Worm (Caenorhabditis elegans) whole organism, L1 larva: ENCODE results near the gene msra-1.

Experiments
- C16A3.4 ChIP-seq: fragments of 150-350 bp; optimal IDR thresholded peaks from 2 replicates; lab custom pipeline; 2014; ENCODE audit warnings: missing biosample characterization, missing genetic modification characterization
- C34B4.2 ChIP-seq: sonication (generic microtip); optimal IDR thresholded peaks from 2 replicates; lab custom pipeline; 2017; ENCODE audit warnings: mild to moderate bottlenecking, missing genetic modification characterization, missing compliant biosample characterization
- Y116A8C.19 ChIP-seq: sonication (generic microtip); optimal IDR thresholded peaks from 2 replicates; lab custom pipeline; 2016; ENCODE audit warnings: missing compliant biosample characterization, missing genetic modification characterization, borderline replicate concordance
- aha-1 ChIP-seq: fragments of 150-350 bp; optimal IDR thresholded peaks from 2 replicates; lab custom pipeline; 2014; ENCODE audit warnings: missing biosample characterization, missing genetic modification characterization
- ama-1 ChIP-seq: fragments of 150-350 bp; optimal IDR thresholded peaks from 2 replicates; lab custom pipeline; 2014
- ceh-82 ChIP-seq, 3 experiments: fragments of 150-350 bp in 1 of 3; sonication (generic microtip) in 2 of 3; optimal IDR thresholded peaks; 2 replicates each; lab custom pipeline; 2014 to 2017; ENCODE audit warnings: missing biosample characterization in 3 of 3, missing genetic modification characterization in 3 of 3
- ceh-88 ChIP-seq: fragments of 200-800 bp; sonication (Bioruptor generic); IDR thresholded peaks from 2 replicates; pipeline ENCODE4 v1.3.6; 2022; ENCODE audit warnings: missing genetic modification characterization, missing compliant biosample characterization
- ces-1 ChIP-seq: fragments of 150-350 bp; optimal IDR thresholded peaks from 2 replicates; lab custom pipeline; 2014; ENCODE audit warnings: missing biosample characterization, missing genetic modification reagents, missing genetic modification characterization
- dsc-1 ChIP-seq: sonication (generic microtip); optimal IDR thresholded peaks from 2 replicates; lab custom pipeline; 2016; ENCODE audit warnings: mild to moderate bottlenecking, missing genetic modification characterization, missing compliant biosample characterization
- efl-1 ChIP-seq, 4 experiments: fragments of 150-350 bp; optimal IDR thresholded peaks in 3 of 4; peaks in 1 of 4; 1 replicate in 1 of 4; 2 replicates in 3 of 4; lab custom pipeline; 2014; ENCODE audit warnings: missing biosample characterization in 2 of 4, missing genetic modification characterization in 2 of 4, missing genetic modification reagents in 2 of 4
- efl-3 ChIP-seq: fragments of 200-800 bp; sonication (Bioruptor generic); optimal IDR thresholded peaks from 2 replicates; lab custom pipeline; 2018; ENCODE audit warnings: mild to moderate bottlenecking, missing genetic modification characterization, missing compliant biosample characterization
- egl-13 ChIP-seq: sonication (generic microtip); optimal IDR thresholded peaks from 2 replicates; lab custom pipeline; 2016; ENCODE audit warnings: missing genotype, missing genetic modification reagents, missing genetic modification characterization, missing compliant biosample characterization
- egl-27 ChIP-seq, 2 experiments: fragments of 150-350 bp in 1 of 2; sonication (generic microtip); optimal IDR thresholded peaks; 3 replicates each; lab custom pipeline; 2017 to 2018; ENCODE audit warnings: missing biosample characterization in 2 of 2, missing genetic modification characterization in 2 of 2, missing genetic modification reagents in 2 of 2
- fkh-4 ChIP-seq: sonication (generic microtip); optimal IDR thresholded peaks from 2 replicates; lab custom pipeline; 2016; ENCODE audit warnings: missing compliant biosample characterization, missing genetic modification characterization, borderline replicate concordance
- fos-1 ChIP-seq: fragments of 150-350 bp; optimal IDR thresholded peaks from 2 replicates; lab custom pipeline; 2014; ENCODE audit warnings: missing biosample characterization, missing genetic modification characterization
- grh-1 ChIP-seq: fragments of 200-800 bp; sonication (Bioruptor generic); IDR thresholded peaks from 2 replicates; pipeline ENCODE4 v1.3.6; 2022; ENCODE audit warnings: missing genetic modification reagents, missing genetic modification characterization, missing compliant biosample characterization
- hlh-4 ChIP-seq: sonication (generic microtip); optimal IDR thresholded peaks from 2 replicates; lab custom pipeline; 2016; ENCODE audit warnings: mild to moderate bottlenecking, missing genetic modification characterization, missing compliant biosample characterization
- irx-1 ChIP-seq: sonication (generic microtip); optimal IDR thresholded peaks from 2 replicates; lab custom pipeline; 2016; ENCODE audit warnings: missing genetic modification characterization, missing compliant biosample characterization
- jun-1 ChIP-seq: fragments of 150-350 bp; optimal IDR thresholded peaks from 2 replicates; lab custom pipeline; 2014; ENCODE audit warnings: missing biosample characterization, missing genetic modification reagents, missing genetic modification characterization
- lin-13 ChIP-seq: fragments of 150-350 bp; optimal IDR thresholded peaks from 2 replicates; lab custom pipeline; 2014; ENCODE audit warnings: missing biosample characterization, missing genetic modification reagents, missing genetic modification characterization
- lin-14 ChIP-seq: fragments of 200-800 bp; sonication (Bioruptor generic); optimal IDR thresholded peaks from 2 replicates; lab custom pipeline; 2018; ENCODE audit warnings: mild to moderate bottlenecking, missing genetic modification characterization, moderate library complexity, missing compliant biosample characterization
- lin-35 ChIP-seq, 2 experiments: fragments of 150-350 bp; optimal IDR thresholded peaks; 2 replicates each; lab custom pipeline; 2014; ENCODE audit warnings: missing biosample characterization in 2 of 2, missing genetic modification characterization in 2 of 2, missing genetic modification reagents in 2 of 2
- lir-3 ChIP-seq: sonication (generic microtip); optimal IDR thresholded peaks from 2 replicates; lab custom pipeline; 2016; ENCODE audit warnings: mild to moderate bottlenecking, missing genetic modification characterization, moderate library complexity, missing compliant biosample characterization; ENCODE audit not compliant: poor library complexity
- mab-9 ChIP-seq: fragments of 200-800 bp; sonication (Bioruptor generic); IDR thresholded peaks from 2 replicates; pipeline ENCODE4 v1.3.6; 2022; ENCODE audit warnings: missing genetic modification reagents, missing genetic modification characterization, missing compliant biosample characterization
- mef-2 ChIP-seq: fragments of 150-350 bp; optimal IDR thresholded peaks from 2 replicates; lab custom pipeline; 2014; ENCODE audit warnings: missing biosample characterization, missing genetic modification characterization
- nhr-20 ChIP-seq: sonication (generic microtip); optimal IDR thresholded peaks from 2 replicates; lab custom pipeline; 2016; ENCODE audit warnings: mild to moderate bottlenecking, missing genetic modification characterization, missing compliant biosample characterization
- nhr-237 ChIP-seq: fragments of 150-350 bp; optimal IDR thresholded peaks from 2 replicates; lab custom pipeline; 2014; ENCODE audit warnings: missing biosample characterization, missing genetic modification characterization
- nhr-28 ChIP-seq: fragments of 150-350 bp; optimal IDR thresholded peaks from 2 replicates; lab custom pipeline; 2014; ENCODE audit warnings: missing biosample characterization, missing genetic modification characterization
- nhr-47 ChIP-seq: sonication (generic microtip); optimal IDR thresholded peaks from 2 replicates; lab custom pipeline; 2016; ENCODE audit warnings: mild to moderate bottlenecking, missing genetic modification characterization, moderate library complexity, missing compliant biosample characterization
- nhr-71 ChIP-seq: sonication (generic microtip); optimal IDR thresholded peaks from 2 replicates; lab custom pipeline; 2016; ENCODE audit warnings: mild to moderate bottlenecking, missing genetic modification characterization, moderate library complexity, missing compliant biosample characterization
- nhr-76 ChIP-seq: sonication (generic microtip); optimal IDR thresholded peaks from 2 replicates; lab custom pipeline; 2017; ENCODE audit warnings: missing biosample characterization, missing genetic modification characterization
- nhr-77 ChIP-seq: fragments of 150-350 bp; optimal IDR thresholded peaks from 2 replicates; lab custom pipeline; 2014; ENCODE audit warnings: missing biosample characterization, missing genetic modification characterization
- nhr-90 ChIP-seq: sonication (generic microtip); optimal IDR thresholded peaks from 2 replicates; lab custom pipeline; 2016; ENCODE audit warnings: mild to moderate bottlenecking, missing genetic modification characterization, missing compliant biosample characterization; ENCODE audit not compliant: poor library complexity
- pag-3 ChIP-seq: sonication (generic microtip); optimal IDR thresholded peaks from 2 replicates; lab custom pipeline; 2017; ENCODE audit warnings: missing genetic modification characterization, mild to moderate bottlenecking, missing compliant biosample characterization, antibody characterized with exemption, borderline replicate concordance; ENCODE audit not compliant: insufficient read depth
- rnt-1 ChIP-seq: sonication (generic microtip); optimal IDR thresholded peaks from 2 replicates; lab custom pipeline; 2016; ENCODE audit warnings: mild to moderate bottlenecking, missing genetic modification characterization, moderate library complexity, missing compliant biosample characterization
- snu-23 ChIP-seq: sonication (generic microtip); optimal IDR thresholded peaks from 2 replicates; lab custom pipeline; 2016; ENCODE audit warnings: missing genetic modification characterization, missing compliant biosample characterization
- sox-4 ChIP-seq: sonication (generic microtip); optimal IDR thresholded peaks from 2 replicates; lab custom pipeline; 2016; ENCODE audit warnings: missing genetic modification characterization, missing compliant biosample characterization
- sptf-1 ChIP-seq: fragments of 150-350 bp; optimal IDR thresholded peaks from 2 replicates; lab custom pipeline; 2014; ENCODE audit warnings: missing biosample characterization, missing genetic modification characterization
- swsn-7 ChIP-seq: sonication (generic microtip); optimal IDR thresholded peaks from 2 replicates; lab custom pipeline; 2016; ENCODE audit warnings: missing genetic modification characterization, missing compliant biosample characterization
- tbx-2 ChIP-seq: sonication (generic microtip); optimal IDR thresholded peaks from 2 replicates; lab custom pipeline; 2016; ENCODE audit warnings: missing genetic modification characterization, missing compliant biosample characterization
- tlp-1 ChIP-seq: fragments of 150-350 bp; optimal IDR thresholded peaks from 2 replicates; lab custom pipeline; 2014; ENCODE audit warnings: missing biosample characterization, missing genetic modification characterization
- unc-62 ChIP-seq: fragments of 150-350 bp; optimal IDR thresholded peaks from 2 replicates; lab custom pipeline; 2014; ENCODE audit warnings: missing biosample characterization, missing genetic modification reagents, missing genetic modification characterization
- unc-86 ChIP-seq: sonication (generic microtip); optimal IDR thresholded peaks from 2 replicates; lab custom pipeline; 2016; ENCODE audit warnings: missing genetic modification characterization, missing compliant biosample characterization
- unc-98 ChIP-seq: fragments of 200-800 bp; sonication (Bioruptor generic); IDR thresholded peaks from 2 replicates; pipeline ENCODE4 v1.3.6; 2022; ENCODE audit warnings: missing genetic modification characterization, missing compliant biosample characterization
- vab-15 ChIP-seq: sonication (generic microtip); optimal IDR thresholded peaks from 2 replicates; lab custom pipeline; 2017; ENCODE audit warnings: missing genotype, mild to moderate bottlenecking, missing genetic modification characterization, missing compliant biosample characterization
- xbp-1 ChIP-seq: sonication (generic microtip); optimal IDR thresholded peaks from 2 replicates; lab custom pipeline; 2016; ENCODE audit warnings: missing genetic modification characterization, missing compliant biosample characterization
- zag-1 ChIP-seq: fragments of 150-350 bp; optimal IDR thresholded peaks from 2 replicates; lab custom pipeline; 2014; ENCODE audit warnings: missing biosample characterization, missing genetic modification characterization
- zip-4 ChIP-seq: fragments of 200-800 bp; sonication (Bioruptor generic); optimal IDR thresholded peaks from 2 replicates; lab custom pipeline; 2018; ENCODE audit warnings: mild to moderate bottlenecking, missing genetic modification characterization, moderate library complexity, missing compliant biosample characterization
- ztf-11 ChIP-seq, 2 experiments: sonication (generic microtip); optimal IDR thresholded peaks; 2 replicates each; lab custom pipeline; 2016 to 2017; ENCODE audit warnings: missing genetic modification characterization in 2 of 2, missing biosample characterization in 1 of 2, missing compliant biosample characterization in 1 of 2

The msra-1 gene

DNA sequence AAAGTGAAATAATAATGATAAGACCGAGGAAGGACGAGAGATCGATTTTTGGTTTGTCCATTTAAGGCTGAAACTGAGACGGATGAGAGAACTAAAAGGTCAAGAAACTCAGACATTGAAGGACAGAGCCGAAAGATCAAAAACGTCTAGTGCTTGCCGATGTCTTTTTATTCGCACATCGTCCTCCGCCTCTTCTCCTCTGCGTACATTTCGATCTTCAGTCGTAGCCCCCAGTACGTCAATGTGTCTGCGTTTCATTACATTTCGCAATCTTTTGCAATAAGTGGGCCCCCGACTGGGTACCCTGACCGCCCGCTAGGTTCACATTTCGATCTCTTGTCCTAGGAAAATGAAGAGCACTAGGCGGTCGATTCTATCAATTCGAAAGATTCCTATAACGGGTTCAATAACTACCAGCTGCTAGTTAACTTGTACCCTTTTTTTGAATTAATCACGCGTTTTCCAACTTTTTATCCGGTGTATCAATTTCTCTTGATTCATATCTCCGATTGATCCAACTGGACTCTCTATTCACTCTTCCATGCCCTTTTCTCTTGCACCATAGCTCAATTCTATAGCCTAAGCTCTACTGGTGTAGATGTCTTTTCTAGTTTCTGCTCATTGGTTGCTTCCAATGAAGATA is 28.3 kb upstream of the msra-1 start (continued):
- no peak for TF ChIP-seq mab-9 (GFP tag; lab: Robert Waterston, UW)
- no peak for TF ChIP-seq sptf-1 (tag; lab: Kevin White, UChicago)
- no peak for TF ChIP-seq nhr-28
- peak; percentile 33 for TF ChIP-seq nhr-90 (tag; lab: Kevin White, UChicago)
- peak; percentile 37 for TF ChIP-seq tbx-2 (tag; lab: Kevin White, UChicago)
- no peak for TF ChIP-seq sox-4
- TF ChIP-seq jun-1 = no peak
- TF ChIP-seq ceh-88 = no peak
- no peak for TF ChIP-seq Y116A8C.19 (tag; lab: Kevin White, UChicago)
- peak; percentile 36 for TF ChIP-seq nhr-47
- no peak for TF ChIP-seq unc-62 (GFP tag; lab: Kevin White, UChicago)
- no peak for TF ChIP-seq lir-3 (tag; lab: Kevin White, UChicago)
- TF ChIP-seq irx-1 (tag; lab: Kevin White, UChicago) = no peak
- TF ChIP-seq egl-13 (tag; lab: Kevin White, UChicago) = no peak
- TF ChIP-seq ces-1 = no peak
- peak; percentile 77 for TF ChIP-seq nhr-71
- no peak for TF ChIP-seq tlp-1
- peak; percentile 38 for TF ChIP-seq rnt-1 (tag; lab: Kevin White, UChicago)
- peak; percentile 53 for TF ChIP-seq xbp-1 (tag; lab: Kevin White, UChicago)
- TF ChIP-seq lin-14 (GFP tag; lab: Kevin White, UChicago) = peak; percentile 87
- no peak for TF ChIP-seq fos-1
- TF ChIP-seq egl-27 (tag; optimal IDR thresholded peaks at IDR 0.05; lab: Kevin White, UChicago) = peak; percentile 46 to 68
- TF ChIP-seq nhr-237 (tag; lab: Kevin White, UChicago) = peak; percentile 53
- no peak for TF ChIP-seq C16A3.4 (tag; lab: Kevin White, UChicago)
- peak; percentile 34 to 44 for TF ChIP-seq lin-35 (GFP tag; optimal IDR thresholded peaks at IDR 0.05; lab: Kevin White, UChicago)
- peak; percentile 67 for TF ChIP-seq snu-23 (GFP tag; lab: Kevin White, UChicago)
- TF ChIP-seq unc-86 (tag; lab: Kevin White, UChicago) = no peak
- TF ChIP-seq nhr-76 (tag; lab: Kevin White, UChicago) = no peak
- no peak for TF ChIP-seq dsc-1 (tag; lab: Kevin White, UChicago)
- TF ChIP-seq zip-4 (GFP tag; lab: Kevin White, UChicago) = peak; percentile 75
- no peak for TF ChIP-seq lin-13 (GFP tag; lab: Kevin White, UChicago)
- no peak for TF ChIP-seq vab-15
- TF ChIP-seq C34B4.2 (tag; lab: Kevin White, UChicago) = no peak
- TF ChIP-seq pag-3 (tag; lab: Kevin White, UChicago) = no peak
- no peak for TF ChIP-seq aha-1
- no peak for TF ChIP-seq efl-3 (GFP tag; lab: Kevin White, UChicago)
- no peak for TF ChIP-seq ama-1 (lab: Kevin White, UChicago)
- no peak for TF ChIP-seq fkh-4 (tag; lab: Kevin White, UChicago)
- TF ChIP-seq swsn-7 (tag; lab: Kevin White, UChicago) = peak; percentile 33
- peak; percentile 66 for TF ChIP-seq nhr-20 (tag; lab: Kevin White, UChicago)
- TF ChIP-seq ceh-82 (tag; optimal IDR thresholded peaks at IDR 0.05; lab: Kevin White, UChicago) = peak; percentile 50 to 76 (median 71)
- no peak for TF ChIP-seq nhr-77 (tag; lab: Kevin White, UChicago)
- TF ChIP-seq mef-2 (tag; lab: Kevin White, UChicago) = no peak
- TF ChIP-seq hlh-4 (tag; lab: Kevin White, UChicago) = no peak
- no peak for TF ChIP-seq zag-1 (tag; lab: Kevin White, UChicago)
- TF ChIP-seq efl-1 (optimal IDR thresholded peaks at IDR 0.05; lab: Kevin White, UChicago) = peak; percentile 42 to 62
- TF ChIP-seq efl-1 (GFP tag; optimal IDR thresholded peaks at IDR 0.05 in 1 of 2; lab: Kevin White, UChicago) = peak; percentile 12 to 93
- no peak for TF ChIP-seq ztf-11 (tag; optimal IDR thresholded peaks at IDR 0.05; lab: Kevin White, UChicago)
- no peak for TF ChIP-seq unc-98 (GFP tag; lab: Robert Waterston, UW)
- TF ChIP-seq grh-1 = no peak
